Worm (Caenorhabditis elegans) whole organism, L1 larva: ENCODE measurements around the gene cdh-7.
"Not testable (repeated sequence)": the region's sequence is repeated elsewhere in the genome, so short reads cannot be mapped to it uniquely, and the experiment has no call there.

ENCODE experiments used
- C04F5.9 ChIP-seq: sonication (generic microtip); optimal IDR thresholded peaks from 2 replicates; lab custom pipeline; 2016; ENCODE audit warnings: missing genetic modification characterization, missing compliant biosample characterization
- C16A3.4 ChIP-seq: fragments of 150-350 bp; optimal IDR thresholded peaks from 2 replicates; lab custom pipeline; 2014; ENCODE audit warnings: missing biosample characterization, missing genetic modification characterization
- Y116A8C.19 ChIP-seq: sonication (generic microtip); optimal IDR thresholded peaks from 2 replicates; lab custom pipeline; 2016; ENCODE audit warnings: missing compliant biosample characterization, missing genetic modification characterization, borderline replicate concordance
- ama-1 ChIP-seq: fragments of 150-350 bp; optimal IDR thresholded peaks from 2 replicates; lab custom pipeline; 2014
- blmp-1 ChIP-seq: fragments of 150-350 bp; optimal IDR thresholded peaks from 2 replicates; lab custom pipeline; 2014; ENCODE audit warnings: missing biosample characterization, missing genetic modification characterization
- ceh-63 ChIP-seq: fragments of 200-800 bp; sonication (Bioruptor generic); optimal IDR thresholded peaks from 2 replicates; lab custom pipeline; 2018; ENCODE audit warnings: mild to moderate bottlenecking, missing genetic modification characterization, missing compliant biosample characterization
- ceh-8 ChIP-seq: fragments of 200-800 bp; sonication (Bioruptor generic); optimal IDR thresholded peaks from 2 replicates; lab custom pipeline; 2018; ENCODE audit warnings: mild to moderate bottlenecking, missing genetic modification characterization, moderate library complexity, missing compliant biosample characterization
- ceh-90 ChIP-seq: sonication (generic microtip); optimal IDR thresholded peaks from 2 replicates; lab custom pipeline; 2016; ENCODE audit warnings: missing genetic modification characterization, missing compliant biosample characterization
- ces-1 ChIP-seq: fragments of 150-350 bp; optimal IDR thresholded peaks from 2 replicates; lab custom pipeline; 2014; ENCODE audit warnings: missing biosample characterization, missing genetic modification reagents, missing genetic modification characterization
- dpl-1 ChIP-seq, 3 experiments: fragments of 150-350 bp in 2 of 3; sonication (generic microtip) in 1 of 3; optimal IDR thresholded peaks; 2 replicates each; lab custom pipeline; 2014 to 2017; ENCODE audit warnings: missing biosample characterization in 3 of 3, missing genetic modification characterization in 3 of 3, missing genetic modification reagents in 3 of 3
- efl-1 ChIP-seq, 4 experiments: fragments of 150-350 bp; optimal IDR thresholded peaks in 3 of 4; peaks in 1 of 4; 1 replicate in 1 of 4; 2 replicates in 3 of 4; lab custom pipeline; 2014; ENCODE audit warnings: missing biosample characterization in 2 of 4, missing genetic modification characterization in 2 of 4, missing genetic modification reagents in 2 of 4
- egl-13 ChIP-seq: sonication (generic microtip); optimal IDR thresholded peaks from 2 replicates; lab custom pipeline; 2016; ENCODE audit warnings: missing genotype, missing genetic modification reagents, missing genetic modification characterization, missing compliant biosample characterization
- elt-2 ChIP-seq: sonication (generic microtip); optimal IDR thresholded peaks from 2 replicates; lab custom pipeline; 2016; ENCODE audit warnings: missing genetic modification characterization, mild to moderate bottlenecking, inconsistent platforms, missing compliant biosample characterization, missing genetic modification reagents
- elt-3 ChIP-seq, 6 experiments: fragments of 150-350 bp in 1 of 6; sonication (generic microtip); optimal IDR thresholded peaks; 2 replicates each; lab custom pipeline; 2017 to 2018; ENCODE audit warnings: missing biosample characterization in 6 of 6, missing genetic modification characterization in 6 of 6, inconsistent platforms in 1 of 6
- fkh-10 ChIP-seq: sonication (generic microtip); optimal IDR thresholded peaks from 2 replicates; lab custom pipeline; 2017; ENCODE audit warnings: missing biosample characterization, missing genetic modification reagents, missing genetic modification characterization
- fkh-4 ChIP-seq: sonication (generic microtip); optimal IDR thresholded peaks from 2 replicates; lab custom pipeline; 2016; ENCODE audit warnings: missing compliant biosample characterization, missing genetic modification characterization, borderline replicate concordance
- fos-1 ChIP-seq: fragments of 150-350 bp; optimal IDR thresholded peaks from 2 replicates; lab custom pipeline; 2014; ENCODE audit warnings: missing biosample characterization, missing genetic modification characterization
- grh-1 ChIP-seq: fragments of 200-800 bp; sonication (Bioruptor generic); IDR thresholded peaks from 2 replicates; pipeline ENCODE4 v1.3.6; 2022; ENCODE audit warnings: missing genetic modification reagents, missing genetic modification characterization, missing compliant biosample characterization
- hpl-2 ChIP-seq: fragments of 150-350 bp; optimal IDR thresholded peaks from 2 replicates; lab custom pipeline; 2014; ENCODE audit warnings: missing biosample characterization, missing genetic modification reagents, missing genetic modification characterization
- jun-1 ChIP-seq: fragments of 150-350 bp; optimal IDR thresholded peaks from 2 replicates; lab custom pipeline; 2014; ENCODE audit warnings: missing biosample characterization, missing genetic modification reagents, missing genetic modification characterization
- lin-13 ChIP-seq: fragments of 150-350 bp; optimal IDR thresholded peaks from 2 replicates; lab custom pipeline; 2014; ENCODE audit warnings: missing biosample characterization, missing genetic modification reagents, missing genetic modification characterization
- lin-14 ChIP-seq: fragments of 200-800 bp; sonication (Bioruptor generic); optimal IDR thresholded peaks from 2 replicates; lab custom pipeline; 2018; ENCODE audit warnings: mild to moderate bottlenecking, missing genetic modification characterization, moderate library complexity, missing compliant biosample characterization
- lin-15B ChIP-seq: fragments of 150-350 bp; sonication (generic microtip); optimal IDR thresholded peaks from 3 replicates; lab custom pipeline; 2014; ENCODE audit warnings: missing biosample characterization, missing genetic modification characterization
- lin-35 ChIP-seq, 2 experiments: fragments of 150-350 bp; optimal IDR thresholded peaks; 2 replicates each; lab custom pipeline; 2014; ENCODE audit warnings: missing biosample characterization in 2 of 2, missing genetic modification characterization in 2 of 2, missing genetic modification reagents in 2 of 2
- mdl-1 ChIP-seq, 2 experiments: fragments of 150-350 bp; optimal IDR thresholded peaks; 2 replicates each; lab custom pipeline; 2014 to 2017; ENCODE audit warnings: missing biosample characterization in 2 of 2, missing genetic modification characterization in 2 of 2, inconsistent platforms in 1 of 2
- mef-2 ChIP-seq: fragments of 150-350 bp; optimal IDR thresholded peaks from 2 replicates; lab custom pipeline; 2014; ENCODE audit warnings: missing biosample characterization, missing genetic modification characterization
- nhr-11 ChIP-seq: fragments of 150-350 bp; optimal IDR thresholded peaks from 2 replicates; lab custom pipeline; 2014; ENCODE audit warnings: missing biosample characterization, missing genetic modification characterization
- nhr-12 ChIP-seq: sonication (generic microtip); optimal IDR thresholded peaks from 2 replicates; lab custom pipeline; 2017; ENCODE audit warnings: missing biosample characterization, missing genetic modification characterization
- nhr-19 ChIP-seq: fragments of 200-800 bp; sonication (Bioruptor generic); conservative IDR thresholded peaks from 2 replicates; pipeline ENCODE4 v1.3.6; 2022; ENCODE audit warnings: missing genetic modification characterization, missing compliant biosample characterization
- nhr-237 ChIP-seq: fragments of 150-350 bp; optimal IDR thresholded peaks from 2 replicates; lab custom pipeline; 2014; ENCODE audit warnings: missing biosample characterization, missing genetic modification characterization
- nhr-76 ChIP-seq: sonication (generic microtip); optimal IDR thresholded peaks from 2 replicates; lab custom pipeline; 2017; ENCODE audit warnings: missing biosample characterization, missing genetic modification characterization
- nhr-77 ChIP-seq: fragments of 150-350 bp; optimal IDR thresholded peaks from 2 replicates; lab custom pipeline; 2014; ENCODE audit warnings: missing biosample characterization, missing genetic modification characterization
- nhr-85 ChIP-seq: sonication (generic microtip); peaks from one replicate; lab custom pipeline; 2016; ENCODE audit warnings: missing genetic modification characterization, inconsistent platforms, missing compliant biosample characterization
- nhr-90 ChIP-seq: sonication (generic microtip); optimal IDR thresholded peaks from 2 replicates; lab custom pipeline; 2016; ENCODE audit warnings: mild to moderate bottlenecking, missing genetic modification characterization, missing compliant biosample characterization; ENCODE audit not compliant: poor library complexity
- pag-3 ChIP-seq: sonication (generic microtip); optimal IDR thresholded peaks from 2 replicates; lab custom pipeline; 2017; ENCODE audit warnings: missing genetic modification characterization, mild to moderate bottlenecking, missing compliant biosample characterization, antibody characterized with exemption, borderline replicate concordance; ENCODE audit not compliant: insufficient read depth
- pax-3 ChIP-seq: fragments of 200-800 bp; sonication (Bioruptor generic); optimal IDR thresholded peaks from 2 replicates; lab custom pipeline; 2018; ENCODE audit warnings: mild to moderate bottlenecking, missing genetic modification characterization, moderate library complexity, missing compliant biosample characterization
- rnt-1 ChIP-seq: sonication (generic microtip); optimal IDR thresholded peaks from 2 replicates; lab custom pipeline; 2016; ENCODE audit warnings: mild to moderate bottlenecking, missing genetic modification characterization, moderate library complexity, missing compliant biosample characterization
- skn-1 ChIP-seq: fragments of 150-350 bp; optimal IDR thresholded peaks from 2 replicates; lab custom pipeline; 2014; ENCODE audit warnings: missing biosample characterization, missing genetic modification characterization
- snpc-4 ChIP-seq: fragments of 150-350 bp; optimal IDR thresholded peaks from 2 replicates; lab custom pipeline; 2014; ENCODE audit warnings: missing biosample characterization, missing genetic modification characterization
- snu-23 ChIP-seq: sonication (generic microtip); optimal IDR thresholded peaks from 2 replicates; lab custom pipeline; 2016; ENCODE audit warnings: missing genetic modification characterization, missing compliant biosample characterization
- sup-37 ChIP-seq: fragments of 200-800 bp; sonication (Bioruptor generic); optimal IDR thresholded peaks from 2 replicates; lab custom pipeline; 2018; ENCODE audit warnings: mild to moderate bottlenecking, missing genetic modification characterization, missing compliant biosample characterization
- swsn-7 ChIP-seq: sonication (generic microtip); optimal IDR thresholded peaks from 2 replicates; lab custom pipeline; 2016; ENCODE audit warnings: missing genetic modification characterization, missing compliant biosample characterization
- tlp-1 ChIP-seq: fragments of 150-350 bp; optimal IDR thresholded peaks from 2 replicates; lab custom pipeline; 2014; ENCODE audit warnings: missing biosample characterization, missing genetic modification characterization
- unc-86 ChIP-seq: sonication (generic microtip); optimal IDR thresholded peaks from 2 replicates; lab custom pipeline; 2016; ENCODE audit warnings: missing genetic modification characterization, missing compliant biosample characterization
- unc-98 ChIP-seq: fragments of 200-800 bp; sonication (Bioruptor generic); IDR thresholded peaks from 2 replicates; pipeline ENCODE4 v1.3.6; 2022; ENCODE audit warnings: missing genetic modification characterization, missing compliant biosample characterization
- vab-15 ChIP-seq: sonication (generic microtip); optimal IDR thresholded peaks from 2 replicates; lab custom pipeline; 2017; ENCODE audit warnings: missing genotype, mild to moderate bottlenecking, missing genetic modification characterization, missing compliant biosample characterization
- xbp-1 ChIP-seq: sonication (generic microtip); optimal IDR thresholded peaks from 2 replicates; lab custom pipeline; 2016; ENCODE audit warnings: missing genetic modification characterization, missing compliant biosample characterization
- zip-4 ChIP-seq: fragments of 200-800 bp; sonication (Bioruptor generic); optimal IDR thresholded peaks from 2 replicates; lab custom pipeline; 2018; ENCODE audit warnings: mild to moderate bottlenecking, missing genetic modification characterization, moderate library complexity, missing compliant biosample characterization
- ztf-4 ChIP-seq: fragments of 150-350 bp; optimal IDR thresholded peaks from 2 replicates; lab custom pipeline; 2014; ENCODE audit warnings: missing biosample characterization, missing genetic modification characterization

cdh-7 gene

ce11 chrII:14802527-14802926 lies 40.5 kb upstream of the cdh-7 start:
- TF ChIP-seq snu-23 (peak; percentile 36), nhr-85 (peak; percentile 13), snpc-4 (tag; lab: Kevin White, UChicago) (peak; percentile 17), nhr-90 (tag; lab: Kevin White, UChicago) (peak; percentile 32), efl-1 (optimal IDR thresholded peaks at IDR 0.05; lab: Kevin White, UChicago) (peak in 1 of 2 experiments; percentile 0), nhr-19 (peak; percentile 23; the same call in 1 of the 2 replicates), lin-35 (GFP tag; optimal IDR thresholded peaks at IDR 0.05; lab: Kevin White, UChicago) (peak in 1 of 2 experiments; percentile 18)
- not testable (repeated sequence) for TF ChIP-seq efl-1 (GFP tag; optimal IDR thresholded peaks at IDR 0.05 in 1 of 2; lab: Kevin White, UChicago)

ce11 chrII:14804259-14804899 lies 38.6 kb upstream of the cdh-7 start, which contains the start of gene W01D2.3:
TSS of gene W01D2.3 (minus strand) at chrII:14804309.
- TF ChIP-seq dpl-1 (GFP tag; optimal IDR thresholded peaks at IDR 0.05; lab: Kevin White, UChicago) (peak; percentile 42 to 56 (median 54)), unc-86 (tag; lab: Kevin White, UChicago) (peak; percentile 70), xbp-1 (peak; percentile 69), fkh-4 (no peak), lin-14 (GFP tag; lab: Kevin White, UChicago) (peak; percentile 73), lin-15B (tag; lab: Kevin White, UChicago) (peak; percentile 10), pag-3 (no peak), Y116A8C.19 (tag; lab: Kevin White, UChicago) (no peak), nhr-11 (no peak), tlp-1 (tag; lab: Kevin White, UChicago) (no peak), ceh-63 (no peak), elt-3 (tag; optimal IDR thresholded peaks at IDR 0.05; lab: Kevin White, UChicago) (no peak), nhr-77 (tag; lab: Kevin White, UChicago) (peak; percentile 55), egl-13 (tag; lab: Kevin White, UChicago) (peak; percentile 27), skn-1 (tag; lab: Kevin White, UChicago) (peak; percentile 61), snu-23 (peak; percentile 81), zip-4 (GFP tag; lab: Kevin White, UChicago) (peak; percentile 77), hpl-2 (GFP tag; lab: Kevin White, UChicago) (no peak), nhr-19 (peak; percentile 82), fos-1 (tag; lab: Kevin White, UChicago) (no peak), rnt-1 (tag; lab: Kevin White, UChicago) (peak; percentile 71), jun-1 (tag; lab: Kevin White, UChicago) (peak; percentile 37), lin-13 (GFP tag; lab: Kevin White, UChicago) (peak; percentile 28), pax-3 (tag; lab: Kevin White, UChicago) (peak; percentile 13), fkh-10 (GFP tag; lab: Kevin White, UChicago) (no peak), nhr-12 (no peak), ama-1 (lab: Kevin White, UChicago) (no peak), nhr-237 (tag; lab: Kevin White, UChicago) (no peak), mdl-1 (tag; optimal IDR thresholded peaks at IDR 0.05; lab: Kevin White, UChicago) (peak in 1 of 2 experiments; percentile 55), grh-1 (GFP tag; lab: Robert Waterston, UW) (peak; percentile 65), ces-1 (no peak), ceh-8 (GFP tag; lab: Kevin White, UChicago) (peak; percentile 64), elt-2 (peak; percentile 31), ceh-90 (tag; lab: Kevin White, UChicago) (no peak), nhr-76 (tag; lab: Kevin White, UChicago) (no peak), nhr-90 (tag; lab: Kevin White, UChicago) (peak; percentile 88), swsn-7 (peak; percentile 84), vab-15 (tag; lab: Kevin White, UChicago) (peak; percentile 47), nhr-85 (peak; percentile 88), snpc-4 (tag; lab: Kevin White, UChicago) (peak; percentile 99), unc-98 (GFP tag; lab: Robert Waterston, UW) (no peak), blmp-1 (tag; lab: Kevin White, UChicago) (peak; percentile 48), mef-2 (no peak), sup-37 (GFP tag; lab: Kevin White, UChicago) (peak; percentile 59), ztf-4 (tag; lab: Kevin White, UChicago) (peak; percentile 51), C04F5.9 (tag; lab: Kevin White, UChicago) (no peak), C16A3.4 (tag; lab: Kevin White, UChicago) (peak; percentile 47)
